Worm (Caenorhabditis elegans) whole organism, late embryonic: ENCODE data around the gene C01G10.5.
"Not testable (repeated sequence)": the region's sequence is repeated elsewhere in the genome, so short reads cannot be mapped to it uniquely, and the experiment has no call there.

Experiments used
- C38D4.7 ChIP-seq: fragments of 200-800 bp; sonication (Bioruptor generic); optimal IDR thresholded peaks from 2 replicates; lab custom pipeline; 2018; ENCODE audit warnings: mild to moderate bottlenecking, missing genetic modification characterization, moderate library complexity, missing compliant biosample characterization
- F13H6.1 ChIP-seq: sonication (generic microtip); optimal IDR thresholded peaks from 2 replicates; lab custom pipeline; 2016; ENCODE audit warnings: missing genetic modification characterization, missing compliant biosample characterization
- K02D7.2 ChIP-seq: sonication (generic microtip); optimal IDR thresholded peaks from 2 replicates; lab custom pipeline; 2017; ENCODE audit warnings: mild to moderate bottlenecking, missing genetic modification characterization, missing compliant biosample characterization
- T23F11.4 ChIP-seq: fragments of 200-800 bp; sonication (Bioruptor generic); optimal IDR thresholded peaks from 2 replicates; lab custom pipeline; 2018; ENCODE audit warnings: mild to moderate bottlenecking, missing genetic modification characterization, missing compliant biosample characterization
- Y22D7AL.16 ChIP-seq: sonication (generic microtip); optimal IDR thresholded peaks from 2 replicates; lab custom pipeline; 2016; ENCODE audit warnings: missing genetic modification characterization, missing compliant biosample characterization
- ahr-1 ChIP-seq: sonication (generic microtip); optimal IDR thresholded peaks from 2 replicates; lab custom pipeline; 2016; ENCODE audit warnings: missing genetic modification characterization, missing compliant biosample characterization
- ama-1 ChIP-seq: fragments of 150-350 bp; optimal IDR thresholded peaks from 2 replicates; lab custom pipeline; 2014
- ceh-14 ChIP-seq: sonication (generic microtip); optimal IDR thresholded peaks from 2 replicates; lab custom pipeline; 2016; ENCODE audit warnings: missing genotype, missing genetic modification characterization, missing compliant biosample characterization
- ceh-19 ChIP-seq: fragments of 200-800 bp; sonication (Bioruptor generic); optimal IDR thresholded peaks from 2 replicates; lab custom pipeline; 2018; ENCODE audit warnings: mild to moderate bottlenecking, missing genetic modification characterization, missing compliant biosample characterization
- ceh-2 ChIP-seq: sonication (generic microtip); optimal IDR thresholded peaks from 2 replicates; lab custom pipeline; 2016; ENCODE audit warnings: missing genotype, missing genetic modification characterization, missing compliant biosample characterization
- ceh-24 ChIP-seq: sonication (generic microtip); optimal IDR thresholded peaks from 2 replicates; lab custom pipeline; 2016; ENCODE audit warnings: mild to moderate bottlenecking, missing genetic modification characterization, missing compliant biosample characterization
- ceh-45 ChIP-seq: fragments of 200-800 bp; sonication (Bioruptor generic); IDR thresholded peaks from 2 replicates; pipeline ENCODE4 v1.3.6; 2022; ENCODE audit warnings: missing genetic modification reagents, missing genetic modification characterization, missing compliant biosample characterization
- ceh-6 ChIP-seq: fragments of 200-800 bp; sonication (Bioruptor generic); optimal IDR thresholded peaks from 2 replicates; lab custom pipeline; 2018; ENCODE audit warnings: mild to moderate bottlenecking, missing genetic modification characterization, missing compliant biosample characterization
- ceh-9 ChIP-seq: sonication (generic microtip); optimal IDR thresholded peaks from 2 replicates; lab custom pipeline; 2016; ENCODE audit warnings: mild to moderate bottlenecking, missing genetic modification characterization, inconsistent platforms, missing compliant biosample characterization
- elt-2 ChIP-seq: sonication (generic microtip); optimal IDR thresholded peaks from 2 replicates; lab custom pipeline; 2016; ENCODE audit warnings: missing genetic modification reagents, missing genetic modification characterization, missing compliant biosample characterization
- elt-4 ChIP-seq: sonication (generic microtip); optimal IDR thresholded peaks from 2 replicates; lab custom pipeline; 2016; ENCODE audit warnings: missing genetic modification characterization, missing compliant biosample characterization
- gmeb-2 ChIP-seq: sonication (generic microtip); optimal IDR thresholded peaks from 2 replicates; lab custom pipeline; 2016; ENCODE audit warnings: missing genetic modification characterization, inconsistent platforms, missing compliant biosample characterization
- hlh-30 ChIP-seq: sonication (generic microtip); optimal IDR thresholded peaks from 2 replicates; lab custom pipeline; 2017; ENCODE audit warnings: antibody characterized with exemption, missing genetic modification characterization, missing compliant biosample characterization; ENCODE audit not compliant: insufficient read depth
- hlh-6 ChIP-seq: sonication (generic microtip); optimal IDR thresholded peaks from 2 replicates; lab custom pipeline; 2016; ENCODE audit warnings: missing genotype, missing genetic modification characterization, missing compliant biosample characterization
- hlh-8 ChIP-seq: sonication (generic microtip); optimal IDR thresholded peaks from 2 replicates; lab custom pipeline; 2016; ENCODE audit warnings: missing genotype, missing genetic modification characterization, missing compliant biosample characterization
- lim-6 ChIP-seq: sonication (generic microtip); optimal IDR thresholded peaks from 2 replicates; lab custom pipeline; 2016; ENCODE audit warnings: missing genetic modification characterization, missing compliant biosample characterization
- madf-2 ChIP-seq: sonication (generic microtip); optimal IDR thresholded peaks from 2 replicates; lab custom pipeline; 2017; ENCODE audit warnings: missing genetic modification characterization, missing compliant biosample characterization
- nfya-1 ChIP-seq: sonication (generic microtip); optimal IDR thresholded peaks from 2 replicates; lab custom pipeline; 2017; ENCODE audit warnings: missing genetic modification characterization, mild to moderate bottlenecking, missing compliant biosample characterization, antibody characterized with exemption, moderate library complexity
- nhr-232 ChIP-seq: sonication (generic microtip); optimal IDR thresholded peaks from 2 replicates; lab custom pipeline; 2016; ENCODE audit warnings: missing genetic modification characterization, missing compliant biosample characterization
- pat-9 ChIP-seq: fragments of 200-800 bp; sonication (Bioruptor generic); optimal IDR thresholded peaks from 2 replicates; lab custom pipeline; 2018; ENCODE audit warnings: mild to moderate bottlenecking, missing genetic modification characterization, moderate library complexity, missing compliant biosample characterization
- pha-2 ChIP-seq: sonication (generic microtip); optimal IDR thresholded peaks from 2 replicates; lab custom pipeline; 2017; ENCODE audit warnings: mild to moderate bottlenecking, missing genetic modification characterization, missing compliant biosample characterization
- pqm-1 ChIP-seq: sonication (generic microtip); optimal IDR thresholded peaks from 2 replicates; lab custom pipeline; 2016; ENCODE audit warnings: missing genetic modification characterization, missing compliant biosample characterization
- ref-2 ChIP-seq: sonication (generic microtip); optimal IDR thresholded peaks from 2 replicates; lab custom pipeline; 2016; ENCODE audit warnings: missing genetic modification characterization, missing compliant biosample characterization
- rnt-1 ChIP-seq: sonication (generic microtip); optimal IDR thresholded peaks from 2 replicates; lab custom pipeline; 2016; ENCODE audit warnings: missing genetic modification characterization, missing compliant biosample characterization
- sox-2 ChIP-seq: fragments of 200-800 bp; sonication (Bioruptor generic); IDR thresholded peaks from 2 replicates; pipeline ENCODE4 v1.3.6; 2022; ENCODE audit warnings: missing genetic modification reagents, missing genetic modification characterization, missing compliant biosample characterization
- tbx-2 ChIP-seq: sonication (generic microtip); optimal IDR thresholded peaks from 2 replicates; lab custom pipeline; 2016; ENCODE audit warnings: missing genetic modification characterization, missing compliant biosample characterization
- tbx-7 ChIP-seq: sonication (generic microtip); optimal IDR thresholded peaks from 2 replicates; lab custom pipeline; 2016; ENCODE audit warnings: missing genotype, missing genetic modification characterization, missing compliant biosample characterization
- unc-3 ChIP-seq, 2 experiments: fragments of 200-800 bp in 1 of 2; sonication (Bioruptor generic) in 1 of 2; sonication (generic microtip) in 1 of 2; conservative IDR thresholded peaks in 1 of 2; optimal IDR thresholded peaks in 1 of 2; 2 replicates each; pipeline versions ENCODE4 v1.3.6 to Lab custom; 2016 to 2022; ENCODE audit warnings: missing compliant biosample characterization in 2 of 2, missing genetic modification characterization in 2 of 2, missing genetic modification reagents in 1 of 2
- unc-42 ChIP-seq: sonication (generic microtip); optimal IDR thresholded peaks from 2 replicates; lab custom pipeline; 2016; ENCODE audit warnings: missing genotype, missing genetic modification characterization, missing compliant biosample characterization
- unc-86 ChIP-seq: sonication (generic microtip); optimal IDR thresholded peaks from 2 replicates; lab custom pipeline; 2016; ENCODE audit warnings: missing genetic modification characterization, missing compliant biosample characterization
- ztf-16 ChIP-seq: sonication (generic microtip); optimal IDR thresholded peaks from 2 replicates; lab custom pipeline; 2017; ENCODE audit warnings: missing genetic modification characterization, missing compliant biosample characterization

The C01G10.5 gene

DNA sequence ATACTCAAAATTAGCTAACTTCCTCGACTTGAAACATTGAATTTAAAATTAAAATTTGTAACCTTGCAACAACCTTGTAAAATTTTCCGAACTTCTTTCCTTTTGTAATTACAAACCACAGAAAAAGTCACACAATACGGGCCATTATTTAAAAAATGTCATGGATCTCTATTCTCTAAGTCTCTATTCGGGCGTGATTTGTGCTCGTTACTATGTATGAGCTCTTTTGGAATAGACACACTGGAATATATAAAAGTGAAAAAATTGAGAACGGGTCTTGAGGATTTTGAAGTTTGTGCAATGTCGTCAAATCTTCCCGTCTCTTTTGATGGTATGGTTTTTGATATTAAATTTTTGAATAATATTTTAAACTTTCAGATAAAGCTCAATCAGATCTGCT lies 38.6 kb upstream of the C01G10.5 start, which contains the start of gene srr-7:
srr-7 (plus strand) TSS at position 301 of the 400 bp plus-strand sequence.
- no peak for TF ChIP-seq ceh-24 (tag; lab: Kevin White, UChicago)
- no peak for TF ChIP-seq ceh-2 (tag; lab: Kevin White, UChicago)
- TF ChIP-seq ceh-45 (GFP tag; lab: Robert Waterston, UW) = no peak
- TF ChIP-seq nhr-232 (tag; lab: Kevin White, UChicago) = no peak
- TF ChIP-seq ceh-9 (tag; lab: Kevin White, UChicago) = no peak
- no peak for TF ChIP-seq unc-86 (tag; lab: Kevin White, UChicago)
- TF ChIP-seq T23F11.4 (GFP tag; lab: Kevin White, UChicago) = no peak
- TF ChIP-seq tbx-2 (tag; lab: Kevin White, UChicago) = no peak
- TF ChIP-seq unc-42 (tag; lab: Kevin White, UChicago) = no peak
- no peak for TF ChIP-seq F13H6.1 (tag; lab: Kevin White, UChicago)
- TF ChIP-seq lim-6 = no peak
- TF ChIP-seq nfya-1 (tag; lab: Kevin White, UChicago) = no peak
- TF ChIP-seq gmeb-2 (tag; lab: Kevin White, UChicago) = no peak
- TF ChIP-seq unc-3 (GFP tag; conservative IDR thresholded peaks at IDR 0.05; lab: Robert Waterston, UW) = no peak
- TF ChIP-seq unc-3 (tag; optimal IDR thresholded peaks at IDR 0.05; lab: Kevin White, UChicago) = no peak
- no peak for TF ChIP-seq C38D4.7 (GFP tag; lab: Kevin White, UChicago)

DNA sequence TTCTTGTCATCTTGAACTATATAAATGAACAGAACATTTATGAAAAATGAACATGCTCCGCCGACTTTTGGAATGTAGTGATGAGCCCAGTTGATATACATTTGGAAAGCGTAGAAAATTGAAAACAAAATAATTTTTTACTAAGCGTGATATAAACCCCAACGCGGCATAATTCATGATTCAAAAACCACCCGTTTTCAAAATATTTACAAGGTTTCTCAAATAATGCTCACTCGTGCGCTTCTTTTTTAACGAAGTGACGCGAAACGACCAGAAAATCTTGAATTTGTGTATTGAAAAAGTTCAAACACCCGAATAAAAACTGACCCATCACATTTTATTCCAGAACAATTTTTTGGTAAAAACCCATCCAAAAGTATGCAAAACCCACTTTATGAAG lies 38.1 kb upstream of the C01G10.5 start, which contains the start of gene srj-27:
srj-27 (minus strand) TSS at position 101 of the 400 bp plus-strand sequence.
- no peak for TF ChIP-seq ztf-16 (tag; lab: Kevin White, UChicago)
- TF ChIP-seq ceh-6 (GFP tag; lab: Kevin White, UChicago) = no peak
- no peak for TF ChIP-seq sox-2 (GFP tag; lab: Robert Waterston, UW)
- no peak for TF ChIP-seq elt-4
- TF ChIP-seq ama-1 (lab: Kevin White, UChicago) = no peak
- no peak for TF ChIP-seq nhr-232 (tag; lab: Kevin White, UChicago)
- TF ChIP-seq, all 69 proteins: peak for 0

DNA sequence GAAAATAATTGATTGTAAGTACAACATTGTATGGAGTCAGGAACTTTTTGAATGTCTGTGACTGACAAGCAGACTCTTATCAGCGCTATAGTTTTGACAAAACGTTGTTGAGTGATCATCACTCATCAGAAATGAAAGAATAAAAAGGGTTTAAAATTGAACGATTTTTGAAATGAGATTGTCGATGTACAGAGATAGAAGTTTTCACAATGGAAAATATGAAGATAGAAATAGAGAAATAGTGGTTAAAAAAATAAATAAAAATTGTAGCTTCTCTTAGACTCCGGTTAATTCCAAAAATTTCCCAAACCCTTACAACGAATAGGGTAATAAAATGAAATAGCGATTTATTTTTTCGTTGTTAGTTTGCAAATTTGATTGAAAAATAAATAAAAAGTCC lies 35.8 kb upstream of the C01G10.5 start, which contains the start of gene ugt-30:
ugt-30 (minus strand) TSS at position 101 of the 400 bp plus-strand sequence.
- TF ChIP-seq hlh-8 (tag; lab: Kevin White, UChicago); Y22D7AL.16; ceh-9 (tag; lab: Kevin White, UChicago): not testable (repeated sequence)

DNA sequence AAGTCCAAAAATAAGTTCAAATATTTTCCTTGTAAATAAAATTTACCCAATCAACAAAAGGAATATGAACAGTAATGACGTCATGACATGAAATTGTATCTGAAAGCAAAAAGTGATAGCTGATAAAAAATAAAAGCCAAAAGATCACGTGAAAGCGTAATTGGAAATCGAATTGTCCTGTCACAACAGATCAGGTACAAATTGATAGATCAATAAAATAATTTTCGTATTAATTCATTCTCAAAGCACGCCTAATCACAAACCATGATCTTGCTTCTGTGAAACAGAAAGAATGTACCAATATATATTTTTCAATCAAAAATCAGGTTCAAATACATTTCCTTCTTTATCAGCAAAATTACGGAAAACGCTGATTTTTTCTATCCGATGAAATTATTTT lies 30.2 kb upstream of the C01G10.5 start, which contains the start of gene flor-1:
flor-1 (minus strand) TSS at position 101 of the 400 bp plus-strand sequence.
- TF ChIP-seq ahr-1 (tag; lab: Kevin White, UChicago) = no peak
- TF ChIP-seq ceh-9 (tag; lab: Kevin White, UChicago) = no peak
- no peak for TF ChIP-seq K02D7.2 (tag; lab: Kevin White, UChicago)
- TF ChIP-seq tbx-2 (tag; lab: Kevin White, UChicago) = no peak
- no peak for TF ChIP-seq elt-2
- TF ChIP-seq tbx-7 (tag; lab: Kevin White, UChicago) = no peak
- no peak for TF ChIP-seq ceh-19 (GFP tag; lab: Kevin White, UChicago)
- no peak for TF ChIP-seq ref-2 (tag; lab: Kevin White, UChicago)
- no peak for TF ChIP-seq rnt-1
- TF ChIP-seq pat-9 = no peak
- TF ChIP-seq hlh-30 (tag; lab: Kevin White, UChicago) = no peak
- no peak for TF ChIP-seq pha-2 (tag; lab: Kevin White, UChicago)
- no peak for TF ChIP-seq hlh-6 (tag; lab: Kevin White, UChicago)
- TF ChIP-seq sox-2 (GFP tag; lab: Robert Waterston, UW) = no peak
- no peak for TF ChIP-seq gmeb-2 (tag; lab: Kevin White, UChicago)
- no peak for TF ChIP-seq pqm-1 (tag; lab: Kevin White, UChicago)
- TF ChIP-seq nfya-1 (tag; lab: Kevin White, UChicago) = no peak
- no peak for TF ChIP-seq ceh-14 (tag; lab: Kevin White, UChicago)
- no peak for TF ChIP-seq hlh-8 (tag; lab: Kevin White, UChicago)
- no peak for TF ChIP-seq madf-2 (tag; lab: Kevin White, UChicago)
